Fruit fly (Drosophila melanogaster) whole organism, embryonic: ENCODE data around the gene mus302.
A peak's percentile ranks its signal among the peaks of the same experiment; 100 is the strongest.

Experiments
- CG10959 ChIP-seq: fragments of 200-800 bp; sonication (Bioruptor generic); IDR thresholded peaks from 2 replicates; pipeline ENCODE4 v1.3.6; 2022; ENCODE audit warnings: missing biosample characterization, missing genetic modification characterization
- CG10979 ChIP-seq: fragments of 200-800 bp; sonication (Bioruptor generic); optimal IDR thresholded peaks from 2 replicates; lab custom pipeline; 2018; ENCODE audit warnings: missing biosample characterization, mild to moderate bottlenecking, missing genetic modification characterization, moderate library complexity
- CG11085 ChIP-seq: fragments of 200-800 bp; sonication (Bioruptor generic); IDR thresholded peaks from 2 replicates; pipeline ENCODE4 v1.3.6; 2022; ENCODE audit warnings: missing biosample characterization, missing genetic modification characterization
- CG11456 ChIP-seq: fragments of 200-800 bp; sonication (Bioruptor generic); IDR thresholded peaks from 3 replicates; pipeline ENCODE4 v1.3.6; 2022; ENCODE audit warnings: missing biosample characterization, missing genetic modification characterization
- CG11723 ChIP-seq: fragments of 200-800 bp; sonication (Bioruptor generic); optimal IDR thresholded peaks from 2 replicates; lab custom pipeline; 2017; ENCODE audit warnings: missing biosample characterization, mild to moderate bottlenecking, missing genetic modification characterization
- CG12942 ChIP-seq: fragments of 200-800 bp; sonication (Bioruptor generic); optimal IDR thresholded peaks from 3 replicates; lab custom pipeline; 2016; ENCODE audit warnings: missing biosample characterization, missing genetic modification characterization
- CG13424 ChIP-seq: fragments of 200-800 bp; sonication (Bioruptor generic); optimal IDR thresholded peaks from 2 replicates; lab custom pipeline; 2019; ENCODE audit warnings: missing biosample characterization, mild to moderate bottlenecking, missing genetic modification characterization, moderate library complexity
- CG14014 ChIP-seq: fragments of 200-800 bp; sonication (Bioruptor generic); IDR thresholded peaks from 2 replicates; pipeline ENCODE4 v1.3.6; 2022; ENCODE audit warnings: missing biosample characterization, missing genetic modification characterization
- CG15479 ChIP-seq: fragments of 200-800 bp; sonication (Bioruptor generic); optimal IDR thresholded peaks from 3 replicates; lab custom pipeline; 2019; ENCODE audit warnings: missing biosample characterization, mild to moderate bottlenecking, missing genetic modification characterization, moderate library complexity
- CG16863 ChIP-seq: fragments of 200-800 bp; sonication (Bioruptor generic); optimal IDR thresholded peaks from 3 replicates; lab custom pipeline; 2016; ENCODE audit warnings: missing biosample characterization, missing genetic modification characterization
- CG17359 ChIP-seq: fragments of 200-800 bp; sonication (Bioruptor generic); optimal IDR thresholded peaks from 3 replicates; lab custom pipeline; 2018; ENCODE audit warnings: missing biosample characterization, mild to moderate bottlenecking, missing genetic modification characterization, moderate library complexity
- CG2199 ChIP-seq: fragments of 200-800 bp; sonication (Bioruptor generic); IDR thresholded peaks from 3 replicates; pipeline ENCODE4 v1.3.6; 2022; ENCODE audit warnings: missing biosample characterization, missing genetic modification characterization
- CG31388 ChIP-seq: fragments of 200-800 bp; sonication (Bioruptor generic); optimal IDR thresholded peaks from 2 replicates; lab custom pipeline; 2016; ENCODE audit warnings: missing biosample characterization, missing genetic modification characterization
- CG32532 ChIP-seq: fragments of 200-800 bp; sonication (Bioruptor generic); IDR thresholded peaks from 2 replicates; pipeline ENCODE4 v1.3.6; 2022; ENCODE audit warnings: missing biosample characterization, missing genetic modification characterization
- CG32772 ChIP-seq: fragments of 200-800 bp; sonication (Bioruptor generic); IDR thresholded peaks from 2 replicates; pipeline ENCODE4 v1.3.6; 2022; ENCODE audit warnings: missing biosample characterization, missing genetic modification characterization
- CG3281 ChIP-seq: fragments of 200-800 bp; sonication (Bioruptor generic); optimal IDR thresholded peaks from 3 replicates; lab custom pipeline; 2017; ENCODE audit warnings: missing biosample characterization, mild to moderate bottlenecking, missing genetic modification characterization
- CG34376 ChIP-seq: fragments of 200-800 bp; sonication (Bioruptor generic); optimal IDR thresholded peaks from 2 replicates; lab custom pipeline; 2018; ENCODE audit warnings: missing biosample characterization, mild to moderate bottlenecking, missing genetic modification characterization
- CG6791 ChIP-seq: fragments of 200-800 bp; sonication (Bioruptor generic); IDR thresholded peaks from 3 replicates; pipeline ENCODE4 v1.3.6; 2022; ENCODE audit warnings: missing biosample characterization, missing genetic modification characterization; ENCODE audit not compliant: partially characterized antibody
- CG8388 ChIP-seq: fragments of 200-800 bp; sonication (Bioruptor generic); optimal IDR thresholded peaks from 2 replicates; lab custom pipeline; 2019; ENCODE audit warnings: missing biosample characterization, mild to moderate bottlenecking, missing genetic modification characterization, moderate library complexity
- CG9817 ChIP-seq: fragments of 200-800 bp; sonication (Bioruptor generic); optimal IDR thresholded peaks from 2 replicates; lab custom pipeline; 2018; ENCODE audit warnings: missing biosample characterization, mild to moderate bottlenecking, missing genetic modification characterization, moderate library complexity
- CTCF ChIP-seq: fragments of 200-800 bp; sonication (Bioruptor generic); optimal IDR thresholded peaks from 2 replicates; lab custom pipeline; 2017; ENCODE audit warnings: missing biosample characterization, mild to moderate bottlenecking, missing genetic modification characterization, moderate library complexity
- D ChIP-seq, 2 experiments: fragments of 200-800 bp in 1 of 2; fragments of >200 bp in 1 of 2; sonication (Bioruptor generic) in 1 of 2; optimal IDR thresholded peaks; 2 replicates in 1 of 2; 3 replicates in 1 of 2; lab custom pipeline; 2017; ENCODE audit warnings: mild to moderate bottlenecking in 1 of 2, missing biosample characterization in 1 of 2, missing genetic modification characterization in 1 of 2, missing genetic modification reagents in 1 of 2
- Lhr ChIP-seq: fragments of 200-800 bp; sonication (Bioruptor generic); optimal IDR thresholded peaks from 3 replicates; lab custom pipeline; 2017; ENCODE audit warnings: mild to moderate bottlenecking, missing biosample characterization, missing genetic modification reagents, missing genetic modification characterization
- Meics ChIP-seq: fragments of 200-800 bp; sonication (Bioruptor generic); optimal IDR thresholded peaks from 2 replicates; lab custom pipeline; 2017; ENCODE audit warnings: missing biosample characterization, mild to moderate bottlenecking, missing genetic modification characterization
- Rfx ChIP-seq: fragments of 200-800 bp; sonication (Bioruptor generic); IDR thresholded peaks from 2 replicates; pipeline ENCODE4 v1.3.6; 2022; ENCODE audit warnings: missing biosample characterization, missing genetic modification characterization
- Xrp1 ChIP-seq: fragments of 200-800 bp; sonication (Bioruptor generic); IDR thresholded peaks from 2 replicates; pipeline ENCODE4 v1.3.6; 2022; ENCODE audit warnings: missing biosample characterization, missing genetic modification characterization
- ara ChIP-seq: fragments of 200-800 bp; sonication (Bioruptor generic); IDR thresholded peaks from 2 replicates; pipeline ENCODE4 v1.3.6; 2022; ENCODE audit warnings: missing biosample characterization, missing genetic modification characterization
- ase ChIP-seq: fragments of 200-800 bp; sonication (Bioruptor generic); IDR thresholded peaks from 3 replicates; pipeline ENCODE4 v1.3.6; 2022; ENCODE audit warnings: missing biosample characterization, missing genetic modification characterization
- ash1 ChIP-seq: fragments of 200-800 bp; sonication (Bioruptor generic); optimal IDR thresholded peaks from 2 replicates; lab custom pipeline; 2018; ENCODE audit warnings: missing biosample characterization, mild to moderate bottlenecking, missing genetic modification characterization
- bbx ChIP-seq: fragments of 200-800 bp; sonication (Bioruptor generic); IDR thresholded peaks from 2 replicates; pipeline ENCODE4 v1.3.6; 2022; ENCODE audit warnings: missing biosample characterization, missing genetic modification characterization; ENCODE audit not compliant: partially characterized antibody
- bsh ChIP-seq, 2 experiments: fragments of 200-800 bp; sonication (Bioruptor generic); optimal IDR thresholded peaks; 2 replicates each; lab custom pipeline; 2017 to 2018; ENCODE audit warnings: mild to moderate bottlenecking in 2 of 2, missing biosample characterization in 2 of 2, missing genetic modification characterization in 2 of 2, moderate library complexity in 1 of 2
- chm ChIP-seq: fragments of 200-800 bp; sonication (Bioruptor generic); IDR thresholded peaks from 2 replicates; pipeline ENCODE4 v1.3.6; 2022; ENCODE audit warnings: missing biosample characterization, missing genetic modification characterization
- crc ChIP-seq: fragments of 200-800 bp; sonication (Bioruptor generic); optimal IDR thresholded peaks from 2 replicates; lab custom pipeline; 2016; ENCODE audit warnings: missing biosample characterization, missing genetic modification characterization
- crol ChIP-seq: fragments of 200-800 bp; sonication (Bioruptor generic); IDR thresholded peaks from 2 replicates; pipeline ENCODE4 v1.3.6; 2022; ENCODE audit warnings: missing biosample characterization, missing genetic modification characterization
- da ChIP-seq: fragments of 200-800 bp; sonication (Bioruptor generic); optimal IDR thresholded peaks from 2 replicates; lab custom pipeline; 2016; ENCODE audit warnings: missing biosample characterization, missing genetic modification characterization
- en ChIP-seq: fragments of 200-800 bp; sonication (Bioruptor generic); optimal IDR thresholded peaks from 2 replicates; lab custom pipeline; 2016; ENCODE audit warnings: missing biosample characterization, missing genetic modification characterization
- hkb ChIP-seq, 2 experiments: fragments of 200-800 bp in 1 of 2; fragments of >200 bp in 1 of 2; sonication (Bioruptor generic) in 1 of 2; IDR thresholded peaks in 1 of 2; optimal IDR thresholded peaks in 1 of 2; 2 replicates each; pipeline versions ENCODE4 v1.3.6 to Lab custom; 2017 to 2022; ENCODE audit warnings: missing biosample characterization in 1 of 2, missing genetic modification characterization in 1 of 2
- ind ChIP-seq: fragments of 200-800 bp; sonication (Bioruptor generic); optimal IDR thresholded peaks from 3 replicates; lab custom pipeline; 2016; ENCODE audit warnings: missing biosample characterization, missing genetic modification characterization
- lov ChIP-seq, 2 experiments: fragments of 200-800 bp in 1 of 2; fragments of >200 bp in 1 of 2; sonication (Bioruptor generic) in 1 of 2; IDR thresholded peaks in 1 of 2; optimal IDR thresholded peaks in 1 of 2; 2 replicates in 1 of 2; 3 replicates in 1 of 2; pipeline versions ENCODE4 v1.3.6 to Lab custom; 2017 to 2022; ENCODE audit warnings: missing biosample characterization in 1 of 2, missing genetic modification characterization in 1 of 2
- mirr ChIP-seq: fragments of 200-800 bp; sonication (Bioruptor generic); optimal IDR thresholded peaks from 3 replicates; lab custom pipeline; 2018; ENCODE audit warnings: missing biosample characterization, mild to moderate bottlenecking, missing genetic modification characterization
- odd ChIP-seq: fragments of 200-800 bp; sonication (Bioruptor generic); optimal IDR thresholded peaks from 2 replicates; lab custom pipeline; 2017; ENCODE audit warnings: missing biosample characterization, mild to moderate bottlenecking, missing genetic modification characterization
- onecut ChIP-seq: fragments of 200-800 bp; sonication (Bioruptor generic); IDR thresholded peaks from 2 replicates; pipeline ENCODE4 v1.3.6; 2022; ENCODE audit warnings: missing biosample characterization, missing genetic modification characterization
- pnt ChIP-seq: fragments of 200-800 bp; sonication (Bioruptor generic); optimal IDR thresholded peaks from 3 replicates; lab custom pipeline; 2016; ENCODE audit warnings: missing biosample characterization, missing genetic modification characterization
- pros ChIP-seq: fragments of 200-800 bp; sonication (Bioruptor generic); optimal IDR thresholded peaks from 3 replicates; lab custom pipeline; 2019; ENCODE audit warnings: missing biosample characterization, mild to moderate bottlenecking, missing genetic modification characterization, moderate library complexity
- ranshi ChIP-seq: fragments of 200-800 bp; sonication (Bioruptor generic); IDR thresholded peaks from 2 replicates; pipeline ENCODE4 v1.3.6; 2022; ENCODE audit warnings: missing biosample characterization, missing genetic modification characterization
- sens ChIP-seq: fragments of 200-800 bp; sonication (Bioruptor generic); peaks from one replicate; lab custom pipeline; 2016; ENCODE audit warnings: missing biosample characterization, missing genetic modification characterization
- tin ChIP-seq: fragments of 200-800 bp; sonication (Bioruptor generic); optimal IDR thresholded peaks from 3 replicates; lab custom pipeline; 2016; ENCODE audit warnings: missing biosample characterization, missing genetic modification characterization
- tll ChIP-seq, 2 experiments: fragments of 200-800 bp in 1 of 2; fragments of >200 bp in 1 of 2; sonication (Bioruptor generic) in 1 of 2; optimal IDR thresholded peaks; 2 replicates each; lab custom pipeline; 2017 to 2019; ENCODE audit warnings: missing biosample characterization in 2 of 2, missing genetic modification characterization in 2 of 2, mild to moderate bottlenecking in 1 of 2, moderate library complexity in 1 of 2
- zf30C ChIP-seq: fragments of 200-800 bp; sonication (Bioruptor generic); optimal IDR thresholded peaks from 3 replicates; lab custom pipeline; 2018; ENCODE audit warnings: missing biosample characterization, mild to moderate bottlenecking, missing genetic modification characterization

mus302 gene

DNA sequence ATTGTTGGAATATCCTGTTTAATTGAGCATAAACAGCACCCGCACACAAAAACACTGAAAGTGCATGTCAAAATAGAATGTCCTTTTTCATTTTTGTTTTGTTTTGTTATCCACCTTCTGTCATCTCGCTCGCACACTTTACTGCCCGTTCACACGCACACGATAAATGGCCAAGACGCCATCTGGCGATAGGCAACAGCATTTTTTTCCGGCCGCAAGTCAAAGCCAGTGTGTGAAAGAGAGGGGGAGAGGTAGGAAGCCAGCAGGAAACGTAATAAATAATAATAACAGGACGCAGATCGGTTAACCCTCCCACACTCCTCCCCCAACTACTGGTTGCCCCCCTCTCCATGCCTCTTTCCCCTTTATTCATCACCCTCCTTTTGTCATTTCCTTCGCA, 9.7 kb downstream of the mus302 start (continued):
- TF ChIP-seq CG32772 (GFP tag; lab: Robert Waterston, UW) (peak; percentile 29; the same call in 1 of the 2 replicates), CG17359 (tag; lab: Kevin White, UChicago) (peak; percentile 36), ranshi (no peak), CG11723 (GFP tag; lab: Kevin White, UChicago) (peak; percentile 17), CG10959 (GFP tag; lab: Robert Waterston, UW) (0 out of 2 replicates have a peak, but pooled peaks have one; percentile 39), pnt (GFP tag; lab: Kevin White, UChicago) (no peak), ind (GFP tag; lab: Kevin White, UChicago) (peak; percentile 6), lov (optimal IDR thresholded peaks at IDR 0.05; lab: Kevin White, UChicago) (no peak), lov (GFP tag; IDR thresholded peaks at IDR 0.05; lab: Robert Waterston, UW) (peak; percentile 57; the same call in 1 of the 3 replicates), Lhr (peak; percentile 10), odd (peak; percentile 14), ash1 (GFP tag; lab: Kevin White, UChicago) (peak; percentile 45), Meics (peak; percentile 32), CTCF (GFP tag; lab: Kevin White, UChicago) (peak; percentile 92), zf30C (peak; percentile 27), D (optimal IDR thresholded peaks at IDR 0.05; lab: Kevin White, UChicago) (no peak), D (GFP tag; optimal IDR thresholded peaks at IDR 0.05; lab: Kevin White, UChicago) (peak; percentile 19), hkb (optimal IDR thresholded peaks at IDR 0.05; lab: Kevin White, UChicago) (no peak), hkb (GFP tag; IDR thresholded peaks at IDR 0.05; lab: Robert Waterston, UW) (peak; percentile 29; the same call in 1 of the 2 replicates), CG3281 (peak; percentile 13), bsh (GFP tag; optimal IDR thresholded peaks at IDR 0.05; lab: Kevin White, UChicago) (peak in 1 of 2 experiments; percentile 11), pros (peak; percentile 59), CG9817 (tag; lab: Kevin White, UChicago) (no peak), onecut (GFP tag; lab: Robert Waterston, UW) (peak; percentile 73), tll (GFP tag; optimal IDR thresholded peaks at IDR 0.05; lab: Kevin White, UChicago) (peak in 1 of 2 experiments; percentile 90), ase (peak; percentile 57; the same call in 2 of the 3 replicates), CG12942 (GFP tag; lab: Kevin White, UChicago) (no peak), sens (GFP tag; lab: Kevin White, UChicago) (peak; percentile 88), CG2199 (GFP tag; lab: Robert Waterston, UW) (peak; percentile 94), crol (GFP tag; lab: Robert Waterston, UW) (peak; percentile 85), CG32532 (GFP tag; lab: Robert Waterston, UW) (peak; percentile 56), mirr (GFP tag; lab: Kevin White, UChicago) (peak; percentile 64), CG16863 (GFP tag; lab: Kevin White, UChicago) (peak; percentile 41), CG11085 (GFP tag; lab: Robert Waterston, UW) (no peak), ara (GFP tag; lab: Robert Waterston, UW) (peak; percentile 35; the same call in 1 of the 2 replicates), CG15479 (peak; percentile 2), Rfx (GFP tag; lab: Robert Waterston, UW) (peak; percentile 46), CG14014 (GFP tag; lab: Robert Waterston, UW) (0 out of 2 replicates have a peak, but pooled peaks have one; percentile 25), crc (GFP tag; lab: Kevin White, UChicago) (no peak), CG34376 (GFP tag; lab: Kevin White, UChicago) (no peak), CG6791 (GFP tag; lab: Robert Waterston, UW) (peak; percentile 42; the same call in 1 of the 3 replicates), CG31388 (GFP tag; lab: Kevin White, UChicago) (no peak), CG11456 (no peak), Xrp1 (GFP tag; lab: Robert Waterston, UW) (0 out of 2 replicates have a peak, but pooled peaks have one; percentile 19), chm (peak; percentile 49; the same call in 1 of the 2 replicates), CG13424 (tag; lab: Kevin White, UChicago) (no peak), bbx (no peak), en (GFP tag; lab: Kevin White, UChicago) (no peak), da (peak; percentile 12), tin (peak; percentile 39), CG8388 (GFP tag; lab: Kevin White, UChicago) (no peak), CG10979 (tag; lab: Kevin White, UChicago) (peak; percentile 73)
